Worm (Caenorhabditis elegans) whole organism, young adult: ENCODE results near the gene rpl-36.A.

ENCODE experiments used
- F39B2.1 ChIP-seq: fragments of 200-800 bp; sonication (Bioruptor generic); IDR thresholded peaks from 2 replicates; pipeline ENCODE4 v1.3.6; 2022; ENCODE audit warnings: missing genetic modification reagents, missing genetic modification characterization, missing compliant biosample characterization
- ZK185.1 ChIP-seq: sonication (generic microtip); optimal IDR thresholded peaks from 2 replicates; lab custom pipeline; 2016; ENCODE audit warnings: mild to moderate bottlenecking, missing genetic modification characterization, missing compliant biosample characterization; ENCODE audit not compliant: poor library complexity, severe bottlenecking
- lin-54 ChIP-seq: fragments of 200-800 bp; sonication (Bioruptor generic); optimal IDR thresholded peaks from 2 replicates; lab custom pipeline; 2018; ENCODE audit warnings: mild to moderate bottlenecking, missing genetic modification characterization, missing compliant biosample characterization

ce11 chrII:11076550-11076949, 20.5 kb downstream of the rpl-36.A start:
- TF ChIP-seq ZK185.1 (tag; lab: Kevin White, UChicago) = no peak
- TF ChIP-seq lin-54 (GFP tag; lab: Kevin White, UChicago) = no peak
- no peak for TF ChIP-seq F39B2.1 (GFP tag; lab: Robert Waterston, UW)
